Fruit fly (Drosophila melanogaster): ENCODE data around the gene mbc.

DNA sequence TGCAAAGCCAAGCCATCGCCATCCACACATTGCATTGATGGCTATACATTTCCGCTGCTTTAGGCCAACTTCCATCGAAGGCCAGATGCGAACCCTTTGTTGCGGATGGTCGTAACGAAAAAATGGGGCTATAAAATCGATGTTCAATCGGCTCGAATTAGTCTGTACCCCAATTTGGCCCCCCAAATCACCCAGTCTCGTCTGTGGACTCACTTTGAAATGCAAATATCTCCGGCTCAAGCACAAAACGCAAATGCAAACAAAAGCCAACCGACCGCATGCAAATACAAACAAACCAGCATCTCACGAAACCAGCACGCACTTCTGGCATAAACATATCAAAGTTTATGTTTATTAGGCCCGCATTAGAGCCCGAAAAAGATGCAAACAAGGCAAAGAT is 45.2 kb upstream of the mbc start:
- TF ChIP-seq CG7045 (GFP tag; optimal IDR thresholded peaks at IDR 0.05) (no peak), pad (GFP tag; optimal IDR thresholded peaks at IDR 0.05) (no peak), CG7101 (tag; optimal IDR thresholded peaks at IDR 0.05) (no peak)
